Worm (Caenorhabditis elegans) whole organism, L4/young adult: ENCODE results near the gene T28A8.4.

Experiments
- W03F9.2 ChIP-seq: fragments of 150-350 bp; optimal IDR thresholded peaks from 2 replicates; lab custom pipeline; 2014; ENCODE audit warnings: missing biosample characterization, missing genetic modification characterization
- dao-5 ChIP-seq: sonication (generic microtip); optimal IDR thresholded peaks from 2 replicates; lab custom pipeline; 2016; ENCODE audit warnings: missing genotype, missing genetic modification characterization, moderate library complexity, missing compliant biosample characterization
- him-1 ChIP-seq: sonication (generic microtip); optimal IDR thresholded peaks from 2 replicates; lab custom pipeline; 2016; ENCODE audit warnings: missing genotype, missing genetic modification reagents, missing genetic modification characterization, missing compliant biosample characterization

- TF ChIP-seq him-1 (no peak), dao-5 (tag; lab: Kevin White, UChicago) (no peak), W03F9.2 (no peak)
These were observed 41.1 kb downstream of the T28A8.4 start for ce11 chrIII:13544593-13544992.
